Worm (Caenorhabditis elegans): ENCODE results near the gene acbp-5.

DNA sequence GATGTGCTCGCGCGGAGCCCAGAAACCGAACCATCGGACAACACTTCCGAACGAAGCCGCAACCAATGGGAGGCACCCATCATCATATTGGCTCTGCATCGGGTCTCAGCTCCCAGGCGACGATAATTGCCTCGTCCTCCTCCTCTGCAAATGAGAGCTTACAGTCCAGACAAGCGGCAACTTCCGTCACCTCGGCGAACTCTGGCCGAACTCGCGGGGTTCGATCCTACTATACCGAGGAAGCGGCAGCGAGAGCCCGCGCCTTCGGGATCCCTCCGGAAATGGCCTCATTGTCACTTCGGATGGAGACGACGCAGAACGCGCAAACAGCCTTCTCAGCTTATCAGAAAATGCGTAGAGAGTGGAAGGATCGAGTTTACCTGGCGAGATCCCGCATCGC, 13.5 kb upstream of the acbp-5 start:
- TF ChIP-seq tab-1 (GFP tag; IDR thresholded peaks at IDR 0.05), result no peak
- TF ChIP-seq cog-1 (tag; optimal IDR thresholded peaks at IDR 0.05), result no peak
- TF ChIP-seq flt-1 (GFP tag; IDR thresholded peaks at IDR 0.05), result no peak
- no peak for TF ChIP-seq klf-2 (GFP tag; conservative IDR thresholded peaks at IDR 0.05)
- TF ChIP-seq ztf-23 (GFP tag; IDR thresholded peaks at IDR 0.05), result no peak
- no peak for TF ChIP-seq ref-1 (GFP tag; conservative IDR thresholded peaks at IDR 0.05)
